Fruit fly (Drosophila melanogaster) whole organism, embryonic: ENCODE data around the gene Sfp26Ad.
A peak's percentile ranks its signal among the peaks of the same experiment; 100 is the strongest.

Source experiments
- C15 ChIP-seq: fragments of 200-800 bp; sonication (Bioruptor generic); IDR thresholded peaks from 3 replicates; pipeline ENCODE4 v1.3.6; 2022; ENCODE audit warnings: missing biosample characterization, missing genetic modification characterization
- CG1024 ChIP-seq: fragments of 200-800 bp; sonication (Bioruptor generic); IDR thresholded peaks from 2 replicates; pipeline ENCODE4 v1.3.6; 2022; ENCODE audit warnings: missing biosample characterization, missing genetic modification characterization
- CG10431 ChIP-seq: fragments of 200-800 bp; sonication (Bioruptor generic); optimal IDR thresholded peaks from 3 replicates; lab custom pipeline; 2018; ENCODE audit warnings: missing biosample characterization, mild to moderate bottlenecking, missing genetic modification characterization
- CG10565 ChIP-seq: fragments of 200-800 bp; sonication (Bioruptor generic); optimal IDR thresholded peaks from 3 replicates; lab custom pipeline; 2016; ENCODE audit warnings: missing biosample characterization, mild to moderate bottlenecking, missing genetic modification characterization
- CG10979 ChIP-seq: fragments of 200-800 bp; sonication (Bioruptor generic); optimal IDR thresholded peaks from 2 replicates; lab custom pipeline; 2018; ENCODE audit warnings: missing biosample characterization, mild to moderate bottlenecking, missing genetic modification characterization, moderate library complexity
- CG11560 ChIP-seq: fragments of 200-800 bp; sonication (Bioruptor generic); IDR thresholded peaks from 3 replicates; pipeline ENCODE4 v1.3.6; 2022; ENCODE audit warnings: missing biosample characterization, missing genetic modification characterization
- CG12219 ChIP-seq: fragments of 200-800 bp; sonication (Bioruptor generic); optimal IDR thresholded peaks from 3 replicates; lab custom pipeline; 2018; ENCODE audit warnings: missing biosample characterization, mild to moderate bottlenecking, missing genetic modification characterization
- CG12236 ChIP-seq: fragments of 200-800 bp; sonication (Bioruptor generic); optimal IDR thresholded peaks from 2 replicates; lab custom pipeline; 2016; ENCODE audit warnings: missing biosample characterization, missing genetic modification characterization
- CG1233 ChIP-seq: fragments of 200-800 bp; sonication (Bioruptor generic); optimal IDR thresholded peaks from 4 replicates; lab custom pipeline; 2018; ENCODE audit warnings: missing biosample characterization, mild to moderate bottlenecking, missing genetic modification characterization
- CG15011 ChIP-seq: fragments of 200-800 bp; sonication (Bioruptor generic); optimal IDR thresholded peaks from 3 replicates; lab custom pipeline; 2018; ENCODE audit warnings: missing biosample characterization, mild to moderate bottlenecking, missing genetic modification characterization
- CG15601 ChIP-seq: fragments of 200-800 bp; sonication (Bioruptor generic); optimal IDR thresholded peaks from 3 replicates; lab custom pipeline; 2019; ENCODE audit warnings: missing biosample characterization, mild to moderate bottlenecking, missing genetic modification characterization, moderate library complexity
- CG18619 ChIP-seq: fragments of 200-800 bp; sonication (Bioruptor generic); optimal IDR thresholded peaks from 3 replicates; lab custom pipeline; 2017; ENCODE audit warnings: missing biosample characterization, mild to moderate bottlenecking, missing genetic modification characterization
- CG31441 ChIP-seq: fragments of 200-800 bp; sonication (Bioruptor generic); IDR thresholded peaks from 2 replicates; pipeline ENCODE4 v1.3.6; 2022; ENCODE audit warnings: missing biosample characterization, missing genetic modification characterization
- CG33213 ChIP-seq: fragments of 200-800 bp; sonication (Bioruptor generic); optimal IDR thresholded peaks from 3 replicates; lab custom pipeline; 2016; ENCODE audit warnings: missing biosample characterization, missing genetic modification characterization
- CG6689 ChIP-seq: fragments of 200-800 bp; sonication (Bioruptor generic); IDR thresholded peaks from 2 replicates; pipeline ENCODE4 v1.3.6; 2022; ENCODE audit warnings: missing biosample characterization, missing genetic modification characterization
- CG6813 ChIP-seq: fragments of 200-800 bp; sonication (Bioruptor generic); optimal IDR thresholded peaks from 2 replicates; lab custom pipeline; 2017; ENCODE audit warnings: missing biosample characterization, missing genetic modification characterization, mild to moderate bottlenecking, moderate library complexity, missing genetic modification reagents
- CG6854 ChIP-seq: fragments of 200-800 bp; sonication (Bioruptor generic); optimal IDR thresholded peaks from 3 replicates; lab custom pipeline; 2017; ENCODE audit warnings: missing biosample characterization, mild to moderate bottlenecking, missing genetic modification characterization
- CG7928 ChIP-seq: fragments of 200-800 bp; sonication (Bioruptor generic); optimal IDR thresholded peaks from 2 replicates; lab custom pipeline; 2017; ENCODE audit warnings: missing biosample characterization, mild to moderate bottlenecking, missing genetic modification characterization
- Dfd ChIP-seq, 2 experiments: fragments of >200 bp; optimal IDR thresholded peaks; 2 replicates each; lab custom pipeline; 2017; ENCODE audit warnings: missing biosample characterization in 2 of 2, missing genetic modification characterization in 2 of 2
- Dip3 ChIP-seq: fragments of 200-800 bp; sonication (Bioruptor generic); optimal IDR thresholded peaks from 3 replicates; lab custom pipeline; 2016; ENCODE audit warnings: missing biosample characterization, missing genetic modification characterization
- Eip74EF ChIP-seq, 2 experiments: fragments of 200-800 bp in 1 of 2; fragments of >200 bp in 1 of 2; sonication (Bioruptor generic) in 1 of 2; optimal IDR thresholded peaks; 2 replicates each; lab custom pipeline; 2017 to 2019; ENCODE audit warnings: missing biosample characterization in 2 of 2, missing genetic modification characterization in 2 of 2, mild to moderate bottlenecking in 1 of 2, moderate library complexity in 1 of 2
- Gug ChIP-seq: fragments of 200-800 bp; sonication (Bioruptor generic); IDR thresholded peaks from 4 replicates; pipeline ENCODE4 v1.3.6; 2022; ENCODE audit warnings: missing biosample characterization, missing genetic modification characterization
- H15 ChIP-seq: fragments of 200-800 bp; sonication (Bioruptor generic); IDR thresholded peaks from 3 replicates; pipeline ENCODE4 v1.3.6; 2022; ENCODE audit warnings: missing biosample characterization, missing genetic modification characterization
- Lhr ChIP-seq: fragments of 200-800 bp; sonication (Bioruptor generic); optimal IDR thresholded peaks from 3 replicates; lab custom pipeline; 2017; ENCODE audit warnings: mild to moderate bottlenecking, missing biosample characterization, missing genetic modification reagents, missing genetic modification characterization
- MBD-R2 ChIP-seq: fragments of 200-800 bp; sonication (Bioruptor generic); IDR thresholded peaks from 2 replicates; pipeline ENCODE4 v1.3.6; 2022; ENCODE audit warnings: missing biosample characterization, missing genetic modification characterization
- MTF-1 ChIP-seq: fragments of 200-800 bp; sonication (Bioruptor generic); optimal IDR thresholded peaks from 2 replicates; lab custom pipeline; 2018; ENCODE audit warnings: missing biosample characterization, mild to moderate bottlenecking, missing genetic modification characterization, borderline replicate concordance
- NC2β ChIP-seq: fragments of 200-800 bp; sonication (Bioruptor generic); optimal IDR thresholded peaks from 2 replicates; lab custom pipeline; 2016; ENCODE audit warnings: missing biosample characterization, missing genetic modification characterization
- NfI ChIP-seq: fragments of 200-800 bp; sonication (Bioruptor generic); optimal IDR thresholded peaks from 3 replicates; lab custom pipeline; 2018; ENCODE audit warnings: missing biosample characterization, mild to moderate bottlenecking, missing genetic modification characterization, moderate library complexity
- Sox102F ChIP-seq: fragments of 200-800 bp; sonication (Bioruptor generic); optimal IDR thresholded peaks from 2 replicates; lab custom pipeline; 2018; ENCODE audit warnings: missing biosample characterization, mild to moderate bottlenecking, missing genetic modification characterization, moderate library complexity
- chm ChIP-seq: fragments of 200-800 bp; sonication (Bioruptor generic); IDR thresholded peaks from 2 replicates; pipeline ENCODE4 v1.3.6; 2022; ENCODE audit warnings: missing biosample characterization, missing genetic modification characterization
- cwo ChIP-seq: fragments of 200-800 bp; sonication (Bioruptor generic); optimal IDR thresholded peaks from 3 replicates; lab custom pipeline; 2017; ENCODE audit warnings: missing biosample characterization, missing genetic modification characterization, mild to moderate bottlenecking, moderate library complexity, missing genetic modification reagents
- ems ChIP-seq: fragments of 200-800 bp; sonication (Bioruptor generic); optimal IDR thresholded peaks from 3 replicates; lab custom pipeline; 2016; ENCODE audit warnings: missing biosample characterization, missing genetic modification characterization
- gem ChIP-seq: fragments of 200-800 bp; sonication (Bioruptor generic); optimal IDR thresholded peaks from 2 replicates; lab custom pipeline; 2019; ENCODE audit warnings: missing biosample characterization, mild to moderate bottlenecking, missing genetic modification characterization, moderate library complexity
- grau ChIP-seq: fragments of 200-800 bp; optimal IDR thresholded peaks from 3 replicates; lab custom pipeline; 2019; ENCODE audit warnings: missing biosample characterization, mild to moderate bottlenecking, missing genetic modification characterization, moderate library complexity
- grn ChIP-seq: fragments of 200-800 bp; sonication (Bioruptor generic); optimal IDR thresholded peaks from 3 replicates; lab custom pipeline; 2017; ENCODE audit warnings: missing biosample characterization, missing genetic modification characterization
- gsb-n ChIP-seq: fragments of 200-800 bp; sonication (Bioruptor generic); optimal IDR thresholded peaks from 3 replicates; lab custom pipeline; 2018; ENCODE audit warnings: missing biosample characterization, mild to moderate bottlenecking, missing genetic modification characterization
- ham ChIP-seq: fragments of 200-800 bp; sonication (Bioruptor generic); IDR thresholded peaks from 2 replicates; pipeline ENCODE4 v1.3.6; 2022; ENCODE audit warnings: missing biosample characterization, missing genetic modification characterization
- hth ChIP-seq: fragments of >200 bp; optimal IDR thresholded peaks from 2 replicates; lab custom pipeline; 2017; ENCODE audit warnings: inconsistent platforms
- mld ChIP-seq: fragments of 200-800 bp; sonication (Bioruptor generic); IDR thresholded peaks from 3 replicates; pipeline ENCODE4 v1.3.6; 2022; ENCODE audit warnings: missing biosample characterization, missing genetic modification characterization; ENCODE audit not compliant: partially characterized antibody
- p53 ChIP-seq: fragments of 200-800 bp; sonication (Bioruptor generic); optimal IDR thresholded peaks from 2 replicates; lab custom pipeline; 2016; ENCODE audit warnings: missing biosample characterization, missing genetic modification characterization
- pb ChIP-seq: fragments of 200-800 bp; sonication (Bioruptor generic); optimal IDR thresholded peaks from 3 replicates; lab custom pipeline; 2016; ENCODE audit warnings: missing biosample characterization, missing genetic modification characterization
- salm ChIP-seq: fragments of 200-800 bp; sonication (Bioruptor generic); optimal IDR thresholded peaks from 2 replicates; lab custom pipeline; 2018; ENCODE audit warnings: missing biosample characterization, mild to moderate bottlenecking, missing genetic modification characterization
- sc ChIP-seq, 3 experiments: fragments of >200 bp in 2 of 3; fragments of 200-800 bp in 1 of 3; sonication (Bioruptor generic) in 1 of 3; optimal IDR thresholded peaks; 2 replicates in 2 of 3; 3 replicates in 1 of 3; lab custom pipeline; 2017; ENCODE audit warnings: mild to moderate bottlenecking in 1 of 3, missing biosample characterization in 1 of 3, missing genetic modification characterization in 1 of 3, missing genetic modification reagents in 1 of 3
- sug ChIP-seq: fragments of 200-800 bp; optimal IDR thresholded peaks from 2 replicates; lab custom pipeline; 2019; ENCODE audit warnings: missing biosample characterization, mild to moderate bottlenecking, missing genetic modification characterization, moderate library complexity
- tll ChIP-seq, 2 experiments: fragments of 200-800 bp in 1 of 2; fragments of >200 bp in 1 of 2; sonication (Bioruptor generic) in 1 of 2; optimal IDR thresholded peaks; 2 replicates each; lab custom pipeline; 2017 to 2019; ENCODE audit warnings: missing biosample characterization in 2 of 2, missing genetic modification characterization in 2 of 2, mild to moderate bottlenecking in 1 of 2, moderate library complexity in 1 of 2
- wor ChIP-seq: fragments of 200-800 bp; sonication (Bioruptor generic); IDR thresholded peaks from 2 replicates; pipeline ENCODE4 v1.3.6; 2022; ENCODE audit warnings: missing biosample characterization, missing genetic modification characterization
- zen2 ChIP-seq: fragments of 200-800 bp; sonication (Bioruptor generic); IDR thresholded peaks from 3 replicates; pipeline ENCODE4 v1.3.6; 2022; ENCODE audit warnings: missing biosample characterization, missing genetic modification characterization; ENCODE audit not compliant: partially characterized antibody
- zfh1 ChIP-seq: fragments of 200-800 bp; sonication (Bioruptor generic); IDR thresholded peaks from 3 replicates; pipeline ENCODE4 v1.3.6; 2022; ENCODE audit warnings: missing biosample characterization, missing genetic modification characterization

Gene Sfp26Ad

DNA sequence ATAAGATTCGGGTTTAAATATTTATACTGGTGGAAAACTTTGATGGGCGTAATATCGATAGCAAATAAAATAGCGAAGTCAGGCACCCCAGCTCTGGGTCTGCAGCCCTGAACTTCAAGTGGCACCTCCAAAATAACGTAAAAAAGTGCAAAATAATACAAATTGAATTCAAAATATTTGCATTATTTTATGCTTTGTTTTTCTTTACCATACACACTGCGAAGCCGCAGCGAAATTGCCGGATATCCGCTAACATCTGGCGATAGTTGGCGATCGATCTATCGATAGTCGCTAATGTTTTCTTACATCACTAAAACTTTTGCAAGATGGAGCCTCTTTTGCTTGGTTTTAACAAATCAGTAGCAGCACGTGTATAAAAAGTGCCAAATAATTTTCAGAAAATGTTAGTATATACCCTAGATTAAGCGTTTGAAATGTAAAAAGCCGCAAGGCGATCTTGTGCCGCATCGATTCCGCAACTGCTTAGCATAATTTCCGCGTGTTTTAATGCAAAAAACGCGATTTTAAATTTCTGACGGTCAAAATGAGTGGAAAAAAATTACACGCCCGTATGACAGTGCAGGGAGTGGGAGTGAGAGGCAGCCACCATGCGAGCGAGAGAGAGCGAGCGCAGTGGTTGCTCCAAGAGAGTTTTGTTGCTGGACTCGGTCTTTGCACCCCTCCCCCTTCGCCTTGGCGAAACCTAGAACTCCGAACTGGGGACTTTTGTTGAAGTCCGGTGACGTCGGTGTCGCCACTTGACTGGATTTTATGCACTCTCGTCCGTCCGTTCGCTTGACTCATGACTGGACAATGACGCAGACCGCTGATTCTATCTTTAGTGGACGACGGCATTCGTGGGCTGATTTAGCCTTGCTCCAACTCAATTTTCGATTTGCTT lies 38.6 kb upstream of the Sfp26Ad start, which contains the start of gene eIF4A (continued):
- no peak for TF ChIP-seq tll (GFP tag; optimal IDR thresholded peaks at IDR 0.05; lab: Kevin White, UChicago)
- no peak for TF ChIP-seq CG10431 (GFP tag; lab: Kevin White, UChicago)
- TF ChIP-seq NC2β (GFP tag; lab: Kevin White, UChicago): peak; percentile 49
- no peak for TF ChIP-seq H15 (GFP tag; lab: Robert Waterston, UW)
- no peak for TF ChIP-seq sug
- TF ChIP-seq C15 (GFP tag; lab: Robert Waterston, UW): no peak
- TF ChIP-seq CG18619: peak; percentile 47
- peak; percentile 37 for TF ChIP-seq MTF-1 (GFP tag; lab: Kevin White, UChicago)
- no peak for TF ChIP-seq zen2 (GFP tag; lab: Robert Waterston, UW)
- no peak for TF ChIP-seq CG6689 (GFP tag; lab: Robert Waterston, UW)
- TF ChIP-seq wor: no peak
- no peak for TF ChIP-seq pb (GFP tag; lab: Kevin White, UChicago)
- no peak for TF ChIP-seq grn
- no peak for TF ChIP-seq Dfd (GFP tag; optimal IDR thresholded peaks at IDR 0.05; lab: Kevin White, UChicago)
- TF ChIP-seq sc (optimal IDR thresholded peaks at IDR 0.05; lab: Kevin White, UChicago): no peak
- no peak for TF ChIP-seq sc (GFP tag; optimal IDR thresholded peaks at IDR 0.05; lab: Kevin White, UChicago)
- peak; percentile 44 for TF ChIP-seq CG1233 (GFP tag; lab: Kevin White, UChicago)
- peak; percentile 9 for TF ChIP-seq CG15601 (tag; lab: Kevin White, UChicago)
- peak; percentile 56 for TF ChIP-seq NfI (GFP tag; lab: Kevin White, UChicago)
- no peak for TF ChIP-seq chm (GFP tag; lab: Robert Waterston, UW)
- peak; percentile 52 for TF ChIP-seq salm
- peak; percentile 53 for TF ChIP-seq CG33213 (GFP tag; lab: Kevin White, UChicago)
- no peak for TF ChIP-seq ham
- TF ChIP-seq CG12219: peak; percentile 17
- TF ChIP-seq Lhr (GFP tag; lab: Kevin White, UChicago): peak; percentile 76
- no peak for TF ChIP-seq Sox102F (GFP tag; lab: Kevin White, UChicago)
- no peak for TF ChIP-seq CG11560 (tag; lab: Robert Waterston, UW)
- no peak for TF ChIP-seq CG1024 (GFP tag; lab: Robert Waterston, UW)
- TF ChIP-seq CG7928: peak; percentile 96
- TF ChIP-seq CG10565: no peak
- no peak for TF ChIP-seq grau (tag; lab: Kevin White, UChicago)
- TF ChIP-seq gsb-n (tag; lab: Kevin White, UChicago): no peak
- TF ChIP-seq CG31441 (GFP tag; lab: Robert Waterston, UW): no peak
- no peak for TF ChIP-seq gem (tag; lab: Kevin White, UChicago)
- TF ChIP-seq CG6854: no peak
- no peak for TF ChIP-seq zfh1 (GFP tag; lab: Robert Waterston, UW)
- TF ChIP-seq ems: no peak
- TF ChIP-seq CG6813 (GFP tag; lab: Kevin White, UChicago): peak; percentile 47
- TF ChIP-seq cwo (GFP tag; lab: Kevin White, UChicago): peak; percentile 89
- TF ChIP-seq p53: no peak
- TF ChIP-seq CG15011 (GFP tag; lab: Kevin White, UChicago): peak; percentile 23
- peak; percentile 1 for TF ChIP-seq CG10979 (tag; lab: Kevin White, UChicago)
- TF ChIP-seq hth: no peak
- TF ChIP-seq mld (GFP tag; lab: Robert Waterston, UW): no peak
- TF ChIP-seq Dip3 (GFP tag; lab: Kevin White, UChicago): no peak
- no peak for TF ChIP-seq Eip74EF (GFP tag; optimal IDR thresholded peaks at IDR 0.05; lab: Kevin White, UChicago)
- TF ChIP-seq MBD-R2 (GFP tag; lab: Robert Waterston, UW): no peak
- TF ChIP-seq CG12236: no peak
- no peak; the same call in 3 of the 4 replicates for TF ChIP-seq Gug (GFP tag; lab: Robert Waterston, UW)
